Worm (Caenorhabditis elegans) whole organism, L2 larva: ENCODE measurements around the gene nstp-9.
A peak's percentile ranks its signal among the peaks of the same experiment; 100 is the strongest.

Experiments
- C34F6.9 ChIP-seq: fragments of 150-350 bp; optimal IDR thresholded peaks from 2 replicates; lab custom pipeline; 2014; ENCODE audit warnings: missing biosample characterization, missing genetic modification characterization
- F13H6.1 ChIP-seq: sonication (generic microtip); optimal IDR thresholded peaks from 2 replicates; lab custom pipeline; 2016; ENCODE audit warnings: missing genetic modification characterization, missing compliant biosample characterization
- R02D3.7 ChIP-seq: fragments of 150-350 bp; optimal IDR thresholded peaks from 2 replicates; lab custom pipeline; 2014; ENCODE audit warnings: missing biosample characterization, missing genetic modification characterization
- Y55F3AM.14 ChIP-seq: fragments of 200-800 bp; sonication (Bioruptor generic); optimal IDR thresholded peaks from 2 replicates; lab custom pipeline; 2018; ENCODE audit warnings: mild to moderate bottlenecking, missing genetic modification characterization, missing compliant biosample characterization
- ZK546.5 ChIP-seq: sonication (generic microtip); optimal IDR thresholded peaks from 2 replicates; lab custom pipeline; 2017; ENCODE audit warnings: missing biosample characterization, missing genetic modification characterization
- aly-2 ChIP-seq: fragments of 150-350 bp; optimal IDR thresholded peaks from 2 replicates; lab custom pipeline; 2014; ENCODE audit warnings: missing biosample characterization, missing genetic modification characterization
- blmp-1 ChIP-seq: sonication (generic microtip); optimal IDR thresholded peaks from 2 replicates; lab custom pipeline; 2017; ENCODE audit warnings: missing genetic modification characterization, mild to moderate bottlenecking, missing compliant biosample characterization, antibody characterized with exemption, moderate library complexity; ENCODE audit not compliant: insufficient read depth
- ceh-82 ChIP-seq: fragments of 150-350 bp; optimal IDR thresholded peaks from 2 replicates; lab custom pipeline; 2014; ENCODE audit warnings: missing biosample characterization, missing genetic modification characterization
- crh-2 ChIP-seq: sonication (generic microtip); optimal IDR thresholded peaks from 2 replicates; lab custom pipeline; 2017; ENCODE audit warnings: missing biosample characterization, missing genetic modification characterization
- dmd-4 ChIP-seq: sonication (generic microtip); optimal IDR thresholded peaks from 2 replicates; lab custom pipeline; 2017; ENCODE audit warnings: missing biosample characterization, missing genetic modification characterization
- egl-27 ChIP-seq: sonication (generic microtip); optimal IDR thresholded peaks from 3 replicates; lab custom pipeline; 2017; ENCODE audit warnings: missing biosample characterization, missing genetic modification reagents, missing genetic modification characterization
- elt-1 ChIP-seq: fragments of 150-350 bp; optimal IDR thresholded peaks from 2 replicates; lab custom pipeline; 2014; ENCODE audit warnings: missing biosample characterization, missing genetic modification characterization
- fos-1 ChIP-seq: fragments of 150-350 bp; optimal IDR thresholded peaks from 2 replicates; lab custom pipeline; 2014; ENCODE audit warnings: missing biosample characterization, missing genetic modification characterization
- gmeb-1 ChIP-seq: fragments of 150-350 bp; optimal IDR thresholded peaks from 2 replicates; lab custom pipeline; 2014; ENCODE audit warnings: missing biosample characterization, missing genetic modification characterization
- lin-13 ChIP-seq: fragments of 150-350 bp; optimal IDR thresholded peaks from 2 replicates; lab custom pipeline; 2014; ENCODE audit warnings: missing biosample characterization, missing genetic modification reagents, missing genetic modification characterization
- lsy-2 ChIP-seq, 2 experiments: fragments of 150-350 bp in 1 of 2; sonication (generic microtip) in 1 of 2; optimal IDR thresholded peaks; 2 replicates each; lab custom pipeline; 2014 to 2017; ENCODE audit warnings: missing biosample characterization in 2 of 2, missing genetic modification characterization in 2 of 2
- mab-5 ChIP-seq: fragments of 150-350 bp; optimal IDR thresholded peaks from 2 replicates; lab custom pipeline; 2014; ENCODE audit warnings: missing biosample characterization, missing genetic modification characterization
- mdl-1 ChIP-seq, 2 experiments: fragments of 150-350 bp in 1 of 2; sonication (generic microtip) in 1 of 2; optimal IDR thresholded peaks; 2 replicates each; lab custom pipeline; 2017; ENCODE audit warnings: missing biosample characterization in 2 of 2, missing genetic modification characterization in 2 of 2
- nhr-129 ChIP-seq: fragments of 150-350 bp; optimal IDR thresholded peaks from 2 replicates; lab custom pipeline; 2014; ENCODE audit warnings: missing biosample characterization, missing genetic modification characterization
- nhr-21 ChIP-seq: fragments of 150-350 bp; optimal IDR thresholded peaks from 2 replicates; lab custom pipeline; 2014; ENCODE audit warnings: missing biosample characterization, missing genetic modification characterization
- nhr-23 ChIP-seq: fragments of 150-350 bp; optimal IDR thresholded peaks from 2 replicates; lab custom pipeline; 2014; ENCODE audit warnings: missing biosample characterization, missing genetic modification reagents, missing genetic modification characterization
- nhr-25 ChIP-seq: fragments of 150-350 bp; sonication (generic microtip); optimal IDR thresholded peaks from 3 replicates; lab custom pipeline; 2014; ENCODE audit warnings: missing biosample characterization, missing genetic modification characterization
- nhr-6 ChIP-seq: fragments of 150-350 bp; optimal IDR thresholded peaks from 2 replicates; lab custom pipeline; 2014; ENCODE audit warnings: missing biosample characterization, missing genetic modification characterization
- peb-1 ChIP-seq: fragments of 150-350 bp; optimal IDR thresholded peaks from 2 replicates; lab custom pipeline; 2014; ENCODE audit warnings: missing biosample characterization, missing genetic modification characterization
- sem-4 ChIP-seq: fragments of 150-350 bp; optimal IDR thresholded peaks from 2 replicates; lab custom pipeline; 2014; ENCODE audit warnings: missing biosample characterization, missing genetic modification reagents, missing genetic modification characterization
- sma-3 ChIP-seq: sonication (generic microtip); optimal IDR thresholded peaks from 2 replicates; lab custom pipeline; 2016; ENCODE audit warnings: missing genetic modification reagents, missing genetic modification characterization, missing compliant biosample characterization
- sma-9 ChIP-seq, 2 experiments: fragments of 150-350 bp in 1 of 2; sonication (generic microtip) in 1 of 2; optimal IDR thresholded peaks; 2 replicates each; lab custom pipeline; 2014 to 2016; ENCODE audit warnings: missing genetic modification characterization in 2 of 2, mild to moderate bottlenecking in 1 of 2, missing biosample characterization in 1 of 2, missing compliant biosample characterization in 1 of 2, missing genetic modification reagents in 1 of 2, moderate library complexity in 1 of 2
- snpc-4 ChIP-seq: fragments of 150-350 bp; optimal IDR thresholded peaks from 2 replicates; lab custom pipeline; 2014; ENCODE audit warnings: missing biosample characterization, missing genetic modification characterization
- unc-39 ChIP-seq: fragments of 150-350 bp; optimal IDR thresholded peaks from 2 replicates; lab custom pipeline; 2014; ENCODE audit warnings: missing biosample characterization, missing genetic modification characterization
- unc-55 ChIP-seq: fragments of 150-350 bp; sonication (generic microtip); optimal IDR thresholded peaks from 3 replicates; lab custom pipeline; 2014; ENCODE audit warnings: missing biosample characterization, missing genetic modification reagents, missing genetic modification characterization
- zag-1 ChIP-seq: fragments of 150-350 bp; optimal IDR thresholded peaks from 2 replicates; lab custom pipeline; 2014; ENCODE audit warnings: missing biosample characterization, missing genetic modification characterization
- ztf-11 ChIP-seq: sonication (generic microtip); optimal IDR thresholded peaks from 2 replicates; lab custom pipeline; 2017; ENCODE audit warnings: missing biosample characterization, missing genetic modification characterization

nstp-9 gene

ce11 chrX:10907418-10907817 is 12.1 kb downstream of the nstp-9 start:
- TF ChIP-seq mab-5 (tag; lab: Kevin White, UChicago) (peak; percentile 19), nhr-23 (tag; lab: Kevin White, UChicago) (no peak)
- TF ChIP-seq, all 48 proteins: peak for 1

ce11 chrX:10903416-10903815 is 16.1 kb downstream of the nstp-9 start:
- peak; percentile 66 for TF ChIP-seq fos-1 (tag; lab: Kevin White, UChicago)
- TF ChIP-seq R02D3.7 (tag; lab: Kevin White, UChicago) = no peak
- TF ChIP-seq sma-9 (GFP tag; optimal IDR thresholded peaks at IDR 0.05; lab: Kevin White, UChicago) = peak; percentile 35
- TF ChIP-seq sma-9 (tag; optimal IDR thresholded peaks at IDR 0.05; lab: Kevin White, UChicago) = no peak

- TF ChIP-seq ceh-82 (tag; lab: Kevin White, UChicago) = no peak
- TF ChIP-seq dmd-4 (tag; lab: Kevin White, UChicago) = no peak
- TF ChIP-seq nhr-21 (tag; lab: Kevin White, UChicago) = peak; percentile 32
- TF ChIP-seq peb-1 (tag; lab: Kevin White, UChicago) = no peak
- TF ChIP-seq ztf-11 (tag; lab: Kevin White, UChicago) = no peak
- TF ChIP-seq snpc-4 = no peak
- TF ChIP-seq fos-1 (tag; lab: Kevin White, UChicago) = peak; percentile 25
- no peak for TF ChIP-seq zag-1 (tag; lab: Kevin White, UChicago)
These were observed 16.7 kb downstream of the nstp-9 start, which contains the start of gene acbp-3 for ce11 chrX:10902723-10903322. Gene acbp-3, plus strand, starts transcription at chrX:10903272.

- TF ChIP-seq gmeb-1 (peak; percentile 26), sma-3 (GFP tag; lab: Kevin White, UChicago) (peak; percentile 40), nhr-23 (tag; lab: Kevin White, UChicago) (no peak), elt-1 (tag; lab: Kevin White, UChicago) (no peak), fos-1 (tag; lab: Kevin White, UChicago) (peak; percentile 84), sma-9 (GFP tag; optimal IDR thresholded peaks at IDR 0.05; lab: Kevin White, UChicago) (peak; percentile 84), sma-9 (tag; optimal IDR thresholded peaks at IDR 0.05; lab: Kevin White, UChicago) (no peak), crh-2 (tag; lab: Kevin White, UChicago) (peak; percentile 75), mdl-1 (tag; optimal IDR thresholded peaks at IDR 0.05; lab: Kevin White, UChicago) (peak in 1 of 2 experiments; percentile 33)
These were observed 17.7 kb downstream of the nstp-9 start for ce11 chrX:10901766-10902165.

- TF ChIP-seq sma-9 (GFP tag; optimal IDR thresholded peaks at IDR 0.05; lab: Kevin White, UChicago) (peak; percentile 88), sma-9 (tag; optimal IDR thresholded peaks at IDR 0.05; lab: Kevin White, UChicago) (no peak), sem-4 (peak; percentile 17), nhr-25 (peak; percentile 9), snpc-4 (peak; percentile 36), blmp-1 (peak; percentile 15), lin-13 (peak; percentile 31), Y55F3AM.14 (GFP tag; lab: Kevin White, UChicago) (no peak), peb-1 (tag; lab: Kevin White, UChicago) (no peak), crh-2 (tag; lab: Kevin White, UChicago) (peak; percentile 44), C34F6.9 (tag; lab: Kevin White, UChicago) (peak; percentile 88), fos-1 (tag; lab: Kevin White, UChicago) (peak; percentile 45), nhr-21 (tag; lab: Kevin White, UChicago) (peak; percentile 66), unc-55 (GFP tag; lab: Kevin White, UChicago) (peak; percentile 83), egl-27 (tag; lab: Kevin White, UChicago) (peak; percentile 41), lsy-2 (tag; optimal IDR thresholded peaks at IDR 0.05; lab: Kevin White, UChicago) (peak; percentile 18 to 66), mdl-1 (tag; optimal IDR thresholded peaks at IDR 0.05; lab: Kevin White, UChicago) (peak; percentile 15 to 70), aly-2 (no peak), mab-5 (tag; lab: Kevin White, UChicago) (peak; percentile 50), F13H6.1 (tag; lab: Kevin White, UChicago) (peak; percentile 80), nhr-6 (tag; lab: Kevin White, UChicago) (peak; percentile 64), ZK546.5 (tag; lab: Kevin White, UChicago) (no peak), zag-1 (tag; lab: Kevin White, UChicago) (peak; percentile 29), unc-39 (tag; lab: Kevin White, UChicago) (no peak), nhr-129 (tag; lab: Kevin White, UChicago) (peak; percentile 93), gmeb-1 (no peak)
These were observed 18.6 kb downstream of the nstp-9 start for ce11 chrX:10900952-10901351.
